Worm (Caenorhabditis elegans) whole organism, L4/young adult: ENCODE data around the gene ntc-1.

Source experiments
- W03F9.2 ChIP-seq: fragments of 150-350 bp; optimal IDR thresholded peaks from 2 replicates; lab custom pipeline; 2014; ENCODE audit warnings: missing biosample characterization, missing genetic modification characterization
- dao-5 ChIP-seq: sonication (generic microtip); optimal IDR thresholded peaks from 2 replicates; lab custom pipeline; 2016; ENCODE audit warnings: missing genotype, missing genetic modification characterization, moderate library complexity, missing compliant biosample characterization
- him-1 ChIP-seq: sonication (generic microtip); optimal IDR thresholded peaks from 2 replicates; lab custom pipeline; 2016; ENCODE audit warnings: missing genotype, missing genetic modification reagents, missing genetic modification characterization, missing compliant biosample characterization

ntc-1 gene

ce11 chrX:4870683-4871082 lies 4.8 kb downstream of the ntc-1 start:
- TF ChIP-seq dao-5 (tag; lab: Kevin White, UChicago) (no peak), him-1 (tag; lab: Kevin White, UChicago) (no peak), W03F9.2 (tag; lab: Kevin White, UChicago) (no peak)

DNA sequence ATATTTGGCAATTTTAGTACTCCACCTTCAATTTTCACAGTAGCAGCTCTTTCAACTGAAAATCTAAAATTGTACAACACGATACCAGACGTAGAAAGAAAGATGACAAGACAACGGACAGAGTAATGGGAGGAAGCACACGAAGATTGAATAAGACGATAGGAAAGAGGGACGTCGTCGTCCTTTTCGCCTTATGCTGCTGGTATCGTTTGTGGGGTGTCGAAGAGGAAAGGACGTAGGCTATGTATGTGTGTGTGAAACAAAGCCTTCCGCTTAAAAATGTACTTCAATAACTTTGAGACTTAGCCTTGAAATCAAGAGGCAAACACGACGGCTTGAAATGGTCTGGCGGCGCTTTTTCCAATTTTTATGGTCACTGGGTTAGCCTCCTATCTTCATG lies 6.9 kb downstream of the ntc-1 start:
- no peak for TF ChIP-seq dao-5 (tag; lab: Kevin White, UChicago)

ce11 chrX:4875296-4875695 lies 9.4 kb downstream of the ntc-1 start:
- no peak for TF ChIP-seq him-1 (tag; lab: Kevin White, UChicago)
- no peak for TF ChIP-seq W03F9.2 (tag; lab: Kevin White, UChicago)
- TF ChIP-seq dao-5 (tag; lab: Kevin White, UChicago) = no peak

DNA sequence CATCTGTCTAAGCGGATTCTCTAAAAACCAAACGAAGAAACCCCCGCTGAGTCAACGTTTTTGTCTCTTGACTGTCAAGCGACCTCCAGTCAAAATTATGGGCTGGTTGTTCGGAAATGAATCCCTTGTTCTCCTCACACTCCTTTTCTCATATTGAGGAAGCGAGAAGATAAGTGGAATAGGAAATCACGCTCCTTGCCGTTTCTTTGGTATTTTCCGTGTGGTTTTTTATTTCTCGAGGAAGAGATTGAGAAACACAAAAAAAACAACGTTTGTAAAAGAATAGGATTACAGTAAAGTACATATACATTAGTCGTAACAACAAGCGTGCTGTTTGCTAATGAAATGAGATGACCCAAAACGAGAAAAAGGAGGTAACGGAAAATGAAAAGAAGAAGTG lies 11.0 kb downstream of the ntc-1 start, which contains the start of gene tsp-14:
Gene tsp-14, minus strand, starts transcription at position 62 of the 400 bp plus-strand sequence.
- no peak for TF ChIP-seq him-1 (tag; lab: Kevin White, UChicago)
- TF ChIP-seq W03F9.2 (tag; lab: Kevin White, UChicago) = no peak
- TF ChIP-seq dao-5 (tag; lab: Kevin White, UChicago) = no peak

DNA sequence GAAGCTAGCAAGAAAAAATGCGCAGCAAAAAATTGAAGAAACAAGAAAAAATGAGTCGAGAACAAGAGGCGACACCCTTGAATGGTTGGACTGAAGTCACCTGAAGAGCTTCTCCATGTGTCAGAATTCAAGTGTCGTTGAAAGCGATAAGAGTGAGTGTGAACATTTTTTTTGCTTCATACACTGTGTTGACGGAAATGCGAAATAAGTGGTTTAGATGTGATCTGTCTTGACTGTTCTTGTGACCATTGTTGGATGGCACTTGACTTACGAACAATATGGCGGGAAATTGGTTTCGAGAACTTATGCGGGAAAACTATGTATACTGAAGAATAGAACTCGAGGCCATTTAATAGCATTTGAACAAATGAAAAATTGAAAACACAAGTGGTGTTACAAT lies 14.1 kb downstream of the ntc-1 start:
- TF ChIP-seq him-1 (tag; lab: Kevin White, UChicago) = no peak

ce11 chrX:4881310-4881709 lies 15.4 kb downstream of the ntc-1 start:
- TF ChIP-seq him-1 (tag; lab: Kevin White, UChicago) = no peak
- TF ChIP-seq W03F9.2 (tag; lab: Kevin White, UChicago) = no peak
- TF ChIP-seq dao-5 (tag; lab: Kevin White, UChicago) = no peak

ce11 chrX:4885651-4886050 lies 19.8 kb downstream of the ntc-1 start, which contains the start of gene arrd-23:
Gene arrd-23 (plus strand): TSS chrX:4885951.
- no peak for TF ChIP-seq W03F9.2 (tag; lab: Kevin White, UChicago)
- TF ChIP-seq him-1 (tag; lab: Kevin White, UChicago) = no peak
- TF ChIP-seq dao-5 (tag; lab: Kevin White, UChicago) = no peak

DNA sequence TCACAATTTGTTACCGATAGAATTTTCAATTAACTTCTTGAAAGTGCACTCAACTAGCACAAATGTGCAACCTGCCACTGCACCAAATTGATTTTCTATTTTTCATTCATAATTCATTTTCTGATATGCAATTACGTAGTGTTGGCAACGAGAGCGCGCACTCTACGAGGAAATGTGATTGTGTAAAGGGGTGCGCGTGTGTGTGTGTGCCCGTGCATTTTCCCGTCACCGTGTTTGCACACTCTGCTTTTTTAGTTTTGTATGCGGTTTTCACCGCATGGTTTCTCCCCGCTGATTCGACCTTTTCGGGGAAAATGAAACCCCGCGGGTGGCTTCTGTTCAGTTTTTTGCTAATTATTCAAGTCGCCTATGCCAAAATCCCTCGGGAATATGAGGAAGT lies 24.3 kb downstream of the ntc-1 start, which contains the start of gene T07F12.2:
Gene T07F12.2, plus strand, starts transcription at position 87 of the 400 bp plus-strand sequence.
- TF ChIP-seq W03F9.2 (tag; lab: Kevin White, UChicago) (no peak), him-1 (tag; lab: Kevin White, UChicago) (no peak), dao-5 (tag; lab: Kevin White, UChicago) (no peak)

DNA sequence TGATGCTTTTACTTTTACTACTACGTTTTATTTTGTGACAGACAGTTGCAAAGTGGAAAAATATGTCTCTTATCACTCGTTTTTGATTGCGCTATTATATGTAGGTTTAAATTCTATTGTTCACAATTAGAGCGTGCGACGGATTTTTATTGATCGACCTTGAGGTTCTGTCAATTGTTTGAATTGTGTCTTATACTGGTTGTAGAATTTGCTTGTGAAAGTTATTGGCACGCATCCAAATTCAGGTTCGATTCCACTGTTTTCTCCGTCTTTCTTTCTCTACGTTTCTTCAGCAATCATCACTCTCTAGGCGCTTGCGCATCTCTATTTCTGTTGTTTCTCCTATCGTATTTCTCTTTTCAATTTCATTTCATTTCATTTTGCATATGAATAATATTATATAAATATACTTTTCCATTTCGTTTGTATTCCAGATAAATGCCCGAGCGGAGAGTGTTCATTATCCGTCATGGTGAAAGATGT lies 27.8 kb downstream of the ntc-1 start, which contains the start of gene T07F12.1:
Gene T07F12.1, plus strand, starts transcription at position 433 of the 483 bp plus-strand sequence.
- TF ChIP-seq dao-5 (tag; lab: Kevin White, UChicago) = no peak
- no peak for TF ChIP-seq W03F9.2 (tag; lab: Kevin White, UChicago)
- TF ChIP-seq him-1 (tag; lab: Kevin White, UChicago) = no peak

ce11 chrX:4895223-4895622 lies 29.3 kb downstream of the ntc-1 start:
- TF ChIP-seq him-1 (tag; lab: Kevin White, UChicago) = no peak
- no peak for TF ChIP-seq dao-5 (tag; lab: Kevin White, UChicago)
- TF ChIP-seq W03F9.2 (tag; lab: Kevin White, UChicago) = no peak

DNA sequence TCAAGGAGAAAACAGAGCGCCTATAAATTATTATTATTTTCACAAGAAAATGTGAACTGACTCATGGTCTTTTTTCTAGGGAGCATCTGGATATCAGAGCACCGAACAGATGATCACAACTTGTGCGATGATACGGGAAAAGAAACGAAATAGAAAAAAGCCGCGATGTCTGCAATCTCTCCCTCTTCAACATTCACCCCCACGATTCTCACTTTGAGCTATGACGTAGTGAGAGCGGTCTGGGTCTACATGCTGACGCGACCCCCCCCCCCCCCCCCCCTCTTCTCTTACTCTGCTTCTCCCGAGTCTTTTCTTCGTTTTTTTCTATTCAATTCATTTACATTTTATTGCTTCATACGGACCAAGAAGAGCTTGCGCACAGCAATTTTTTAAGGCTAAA lies 33.7 kb downstream of the ntc-1 start:
- TF ChIP-seq him-1 (tag; lab: Kevin White, UChicago) = peak; percentile 31
- TF ChIP-seq W03F9.2 (tag; lab: Kevin White, UChicago) = no peak

DNA sequence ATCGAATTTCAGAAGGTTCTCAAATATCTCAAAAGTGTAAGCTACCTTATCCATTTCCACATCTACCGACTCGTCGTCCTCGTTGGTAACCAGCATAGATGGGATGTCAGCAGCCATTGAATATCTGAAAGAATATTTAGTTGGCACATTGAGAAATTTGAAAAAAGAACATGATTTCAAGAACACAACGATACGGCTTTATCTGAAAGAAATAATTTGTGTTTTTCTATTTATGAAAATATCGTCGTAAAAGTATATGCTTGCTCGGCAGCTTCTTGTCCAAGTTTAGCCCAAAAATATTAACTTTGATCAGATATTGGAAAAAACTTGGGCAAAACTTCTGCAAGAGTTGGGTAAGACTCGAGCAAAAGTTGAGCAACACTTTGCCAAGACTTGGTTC lies 34.8 kb downstream of the ntc-1 start, which contains the start of gene T07F12.4:
Gene T07F12.4, minus strand, starts transcription at position 130 of the 400 bp plus-strand sequence.
- no peak for TF ChIP-seq him-1 (tag; lab: Kevin White, UChicago)
- no peak for TF ChIP-seq dao-5 (tag; lab: Kevin White, UChicago)
- TF ChIP-seq W03F9.2 (tag; lab: Kevin White, UChicago) = no peak

ce11 chrX:4901974-4902373 lies 36.1 kb downstream of the ntc-1 start:
- no peak for TF ChIP-seq him-1 (tag; lab: Kevin White, UChicago)

DNA sequence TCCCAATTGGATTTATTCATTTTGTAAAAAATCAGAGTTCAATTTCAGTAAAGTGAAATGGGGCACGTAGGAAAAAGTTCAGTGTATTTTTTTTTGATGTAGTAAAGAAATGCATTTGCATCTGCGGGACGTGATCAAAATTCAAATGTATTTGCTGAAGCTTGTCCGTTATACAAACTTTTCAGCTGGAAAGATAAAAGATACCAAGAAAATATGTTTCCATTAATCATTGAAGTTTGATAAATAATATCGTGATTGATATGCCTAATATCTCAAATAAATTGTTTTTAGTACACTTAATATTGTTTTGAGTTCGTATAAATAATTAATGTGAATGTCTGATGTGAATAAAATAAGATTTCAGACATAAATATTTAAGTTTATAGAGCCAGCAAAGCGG lies 36.5 kb downstream of the ntc-1 start:
- TF ChIP-seq dao-5 (tag; lab: Kevin White, UChicago) = no peak
- no peak for TF ChIP-seq W03F9.2 (tag; lab: Kevin White, UChicago)
- no peak for TF ChIP-seq him-1 (tag; lab: Kevin White, UChicago)

DNA sequence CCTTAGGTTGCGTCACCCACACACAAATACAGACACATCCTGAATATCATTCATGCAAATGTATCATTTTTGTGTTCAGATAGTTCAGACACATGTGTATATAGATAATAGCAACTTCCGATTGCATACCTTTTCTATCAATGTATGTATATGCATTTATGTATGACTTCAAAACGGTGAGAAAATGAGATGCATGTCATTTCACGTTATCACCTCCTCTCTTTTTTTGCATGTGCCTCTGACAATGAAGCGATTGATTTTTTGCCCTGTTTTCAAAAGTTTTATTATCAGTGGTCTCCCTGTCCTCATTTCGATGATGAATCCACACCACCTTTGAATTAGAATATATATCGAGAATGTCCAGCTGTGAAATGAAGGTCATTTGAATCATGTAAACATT lies 39.9 kb downstream of the ntc-1 start, which contains the start of gene K05B2.2:
Gene K05B2.2, plus strand, starts transcription at position 278 of the 400 bp plus-strand sequence.
- no peak for TF ChIP-seq him-1 (tag; lab: Kevin White, UChicago)
- no peak for TF ChIP-seq dao-5 (tag; lab: Kevin White, UChicago)
- TF ChIP-seq W03F9.2 (tag; lab: Kevin White, UChicago) = no peak
